Worm (Caenorhabditis elegans): ENCODE results near the gene str-151.
A peak's percentile ranks its signal among the peaks of the same experiment; 100 is the strongest.

The str-151 gene

ce11 chrV:16606313-16606712, 30.3 kb downstream of the str-151 start, which contains the start of gene Y32B12C.1 (continued):
- TF ChIP-seq sdz-38 (tag; optimal IDR thresholded peaks at IDR 0.05): no peak
- TF ChIP-seq F57A8.1 (GFP tag; optimal IDR thresholded peaks at IDR 0.05): no peak
- TF ChIP-seq rcor-1 (GFP tag; IDR thresholded peaks at IDR 0.05): no peak

ce11 chrV:16608478-16608877, 32.5 kb downstream of the str-151 start:
- TF ChIP-seq Y95B8A.8 (GFP tag; IDR thresholded peaks at IDR 0.05): no peak
- no peak for TF ChIP-seq mcd-1 (GFP tag; IDR thresholded peaks at IDR 0.05)
- no peak for TF ChIP-seq somi-1 (GFP tag; optimal IDR thresholded peaks at IDR 0.05)
- no peak for TF ChIP-seq mxl-1 (tag; optimal IDR thresholded peaks at IDR 0.05)
- TF ChIP-seq madf-3 (GFP tag; IDR thresholded peaks at IDR 0.05): no peak
- no peak for TF ChIP-seq F10E7.11 (tag; optimal IDR thresholded peaks at IDR 0.05)
- no peak for TF ChIP-seq lin-35 (GFP tag; optimal IDR thresholded peaks at IDR 0.05)

ce11 chrV:16610094-16610493, 34.1 kb downstream of the str-151 start:
- TF ChIP-seq sdz-38 (tag; optimal IDR thresholded peaks at IDR 0.05): no peak
- no peak for TF ChIP-seq zim-3 (tag; optimal IDR thresholded peaks at IDR 0.05)
- peak; percentile 42 for TF ChIP-seq nhr-80 (tag; optimal IDR thresholded peaks at IDR 0.05)
- no peak for TF ChIP-seq egl-44 (GFP tag; IDR thresholded peaks at IDR 0.05)
- no peak for TF ChIP-seq F10E7.11 (tag; optimal IDR thresholded peaks at IDR 0.05)

ce11 chrV:16610791-16611385, 34.9 kb downstream of the str-151 start, which contains the start of gene srw-54:
Gene srw-54 (plus strand): TSS chrV:16611335.
- TF ChIP-seq ztf-3 (GFP tag; optimal IDR thresholded peaks at IDR 0.05): no peak
- no peak for TF ChIP-seq T26A5.8 (tag; optimal IDR thresholded peaks at IDR 0.05)
- TF ChIP-seq lin-40 (tag; optimal IDR thresholded peaks at IDR 0.05): no peak
- TF ChIP-seq sea-2 (GFP tag; IDR thresholded peaks at IDR 0.05): no peak
- TF ChIP-seq nhr-80 (tag; optimal IDR thresholded peaks at IDR 0.05): peak; percentile 8

- TF ChIP-seq T07F8.4 (tag; optimal IDR thresholded peaks at IDR 0.05) (no peak), F57C9.4 (tag; optimal IDR thresholded peaks at IDR 0.05) (no peak), snpc-1.1 (tag; optimal IDR thresholded peaks at IDR 0.05; ENCODE audit: insufficient read depth) (no peak), gei-17 (GFP tag; optimal IDR thresholded peaks at IDR 0.05) (no peak)
These were observed 41.5 kb downstream of the str-151 start, which contains the start of gene Y70C5A.4 for ce11 chrV:16617462-16617861. Gene Y70C5A.4 (plus strand): TSS chrV:16617762.

- TF ChIP-seq mes-4 (tag; optimal IDR thresholded peaks at IDR 0.05) (no peak), nhr-80 (tag; optimal IDR thresholded peaks at IDR 0.05) (peak; percentile 22)
These were observed 44.9 kb downstream of the str-151 start, which contains the start of gene Y70C5A.3 for ce11 chrV:16620874-16621273. Gene Y70C5A.3 (minus strand): TSS chrV:16620923.

- TF ChIP-seq lag-1 (GFP tag; IDR thresholded peaks at IDR 0.05) (0 out of 2 replicates have a peak, but pooled peaks have one; percentile 43), dox-1 (GFP tag; IDR thresholded peaks at IDR 0.05) (peak; percentile 60; the same call in 1 of the 2 replicates), rpc-1 (optimal IDR thresholded peaks at IDR 0.05) (peak; percentile 61), rpc-1 (tag; optimal IDR thresholded peaks at IDR 0.05) (peak; percentile 76), him-1 (tag; optimal IDR thresholded peaks at IDR 0.05) (peak; percentile 83), tbp1 (GFP tag; optimal IDR thresholded peaks at IDR 0.05) (peak; percentile 93), attf-6 (GFP tag; IDR thresholded peaks at IDR 0.05) (peak; percentile 79), snpc-4 (GFP tag; optimal IDR thresholded peaks at IDR 0.05) (no peak), snpc-4 (tag; optimal IDR thresholded peaks at IDR 0.05) (peak in 2 of 4 experiments; percentile 1 to 58), ceh-27 (GFP tag; optimal IDR thresholded peaks at IDR 0.05) (peak; percentile 18), hmg-20 (GFP tag; IDR thresholded peaks at IDR 0.05) (no peak), F55B11.4 (tag; optimal IDR thresholded peaks at IDR 0.05; ENCODE audit: borderline replicate concordance, insufficient read depth) (no peak), sptf-2 (GFP tag; optimal IDR thresholded peaks at IDR 0.05) (no peak), B0261.1 (tag; optimal IDR thresholded peaks at IDR 0.05) (peak; percentile 82), cebp-2 (GFP tag; IDR thresholded peaks at IDR 0.05) (0 out of 2 replicates have a peak, but pooled peaks have one; percentile 28), repo-1 (tag; optimal IDR thresholded peaks at IDR 0.05) (no peak), lin-26 (GFP tag; IDR thresholded peaks at IDR 0.05) (peak; percentile 69; the same call in 1 of the 2 replicates)
These were observed 45.9 kb downstream of the str-151 start for ce11 chrV:16621894-16622293.
